Worm (Caenorhabditis elegans) whole organism, L4/young adult: ENCODE results near the gene F32H5.4.

Experiments used
- dao-5 ChIP-seq: sonication (generic microtip); optimal IDR thresholded peaks from 2 replicates; lab custom pipeline; 2016; ENCODE audit warnings: missing genotype, missing genetic modification characterization, moderate library complexity, missing compliant biosample characterization
- him-1 ChIP-seq: sonication (generic microtip); optimal IDR thresholded peaks from 2 replicates; lab custom pipeline; 2016; ENCODE audit warnings: missing genotype, missing genetic modification reagents, missing genetic modification characterization, missing compliant biosample characterization

DNA sequence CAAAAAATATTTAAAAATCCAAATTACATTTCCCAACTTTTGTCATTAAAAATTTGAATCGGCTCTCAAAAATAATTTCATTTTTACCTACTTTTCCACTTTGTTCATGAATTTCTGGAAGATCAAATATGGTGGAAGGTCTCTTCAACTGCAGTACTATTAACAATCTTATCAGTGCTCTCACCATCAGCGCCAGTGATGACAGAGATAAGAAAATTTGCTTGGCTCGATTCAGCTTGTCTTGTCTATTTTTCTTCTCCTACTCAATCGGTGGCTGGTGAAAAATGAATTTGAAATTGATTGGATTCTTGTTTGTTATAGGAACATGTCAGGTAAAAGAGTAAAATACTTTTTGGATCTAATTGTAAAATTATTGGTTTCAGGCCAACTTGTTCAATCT is 20.6 kb downstream of the F32H5.4 start, which contains the start of gene cpz-2:
- TF ChIP-seq him-1 (tag; lab: Kevin White, UChicago): no peak
- no peak for TF ChIP-seq dao-5 (tag; lab: Kevin White, UChicago)
